Fruit fly (Drosophila melanogaster): ENCODE measurements around the gene Neto.

Neto gene

DNA sequence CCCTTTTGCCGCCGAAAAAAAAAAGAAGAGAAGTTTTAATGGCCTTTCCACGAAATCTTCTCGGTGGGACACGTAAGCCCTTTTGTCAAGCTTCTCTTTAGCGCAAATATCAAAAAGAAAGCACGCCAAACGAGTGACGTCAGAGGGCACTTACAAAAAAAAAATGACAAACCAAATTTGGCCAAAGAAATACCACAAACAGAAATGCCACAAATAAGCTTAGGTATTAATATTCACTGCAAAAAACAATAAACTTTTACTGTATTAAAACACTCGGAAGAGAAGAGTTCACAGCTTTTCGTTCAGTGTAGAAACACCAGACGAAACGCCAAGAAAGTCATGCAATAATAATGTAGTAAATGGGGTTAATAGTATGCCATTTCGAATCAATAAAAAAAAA lies 122.4 kb downstream of the Neto start (continued):
- TF ChIP-seq Hr4 (GFP tag; optimal IDR thresholded peaks at IDR 0.05) (peak; percentile 47), Blimp-1 (GFP tag; optimal IDR thresholded peaks at IDR 0.05) (no peak), CG7368 (GFP tag; optimal IDR thresholded peaks at IDR 0.05) (peak; percentile 56), lz (GFP tag; optimal IDR thresholded peaks at IDR 0.05) (peak; percentile 67), CG32006 (GFP tag; optimal IDR thresholded peaks at IDR 0.05) (peak; percentile 32), Sox15 (GFP tag; optimal IDR thresholded peaks at IDR 0.05) (peak; percentile 22), fd59A (GFP tag; optimal IDR thresholded peaks at IDR 0.05) (no peak), Hr39 (GFP tag; optimal IDR thresholded peaks at IDR 0.05) (peak; percentile 57)

dm6 chrX:13568841-13569240 lies 123.1 kb downstream of the Neto start:
- TF ChIP-seq svp (GFP tag) (peak; percentile 10), Eip75B (GFP tag; optimal IDR thresholded peaks at IDR 0.05) (no peak), fd85E (GFP tag; optimal IDR thresholded peaks at IDR 0.05) (no peak), CG15336 (GFP tag; IDR thresholded peaks at IDR 0.05) (no peak), Smox (GFP tag; optimal IDR thresholded peaks at IDR 0.05) (no peak), dsx (GFP tag; optimal IDR thresholded peaks at IDR 0.05; ENCODE audit: poor library complexity, severe bottlenecking) (peak; percentile 57)

DNA sequence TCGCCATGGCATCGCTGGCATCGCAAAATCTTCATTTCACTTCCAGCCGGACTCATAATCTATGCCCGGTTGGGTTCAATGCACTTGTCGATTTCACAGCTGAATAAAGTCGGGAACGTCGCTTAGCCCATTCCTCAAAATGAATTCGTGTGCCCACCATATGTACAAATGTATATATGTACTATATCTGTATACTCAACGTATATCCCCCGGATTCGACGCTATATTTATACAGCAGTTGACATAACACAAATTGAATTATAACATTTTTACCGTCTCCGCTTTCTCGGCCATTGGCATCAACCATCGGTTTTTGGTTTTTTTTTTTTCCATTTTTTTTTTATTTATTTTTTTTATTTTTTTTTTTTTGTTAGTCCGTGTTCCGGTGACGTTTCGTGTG lies 124.6 kb downstream of the Neto start:
- TF ChIP-seq fkh (GFP tag; optimal IDR thresholded peaks at IDR 0.05) (peak; percentile 77), fd59A (GFP tag; optimal IDR thresholded peaks at IDR 0.05) (no peak), Eip78C (GFP tag) (peak; percentile 46), CG34406 (GFP tag; optimal IDR thresholded peaks at IDR 0.05) (peak; percentile 26), CG1621 (tag; optimal IDR thresholded peaks at IDR 0.05) (no peak), esn (GFP tag; optimal IDR thresholded peaks at IDR 0.05) (peak; percentile 21), Sox102F (GFP tag; optimal IDR thresholded peaks at IDR 0.05) (peak; percentile 12), svp (GFP tag) (peak; percentile 72), CG6276 (GFP tag; optimal IDR thresholded peaks at IDR 0.05) (no peak), vri (GFP tag; optimal IDR thresholded peaks at IDR 0.05) (peak; percentile 88), Met (GFP tag; optimal IDR thresholded peaks at IDR 0.05) (peak; percentile 7), topi (GFP tag; optimal IDR thresholded peaks at IDR 0.05) (peak; percentile 15), eg (GFP tag; IDR thresholded peaks at IDR 0.05) (no peak), Smox (GFP tag; optimal IDR thresholded peaks at IDR 0.05) (peak; percentile 20), CG6163 (GFP tag; IDR thresholded peaks at IDR 0.05) (0 out of 3 replicates have a peak, but pooled peaks have one; percentile 30)

DNA sequence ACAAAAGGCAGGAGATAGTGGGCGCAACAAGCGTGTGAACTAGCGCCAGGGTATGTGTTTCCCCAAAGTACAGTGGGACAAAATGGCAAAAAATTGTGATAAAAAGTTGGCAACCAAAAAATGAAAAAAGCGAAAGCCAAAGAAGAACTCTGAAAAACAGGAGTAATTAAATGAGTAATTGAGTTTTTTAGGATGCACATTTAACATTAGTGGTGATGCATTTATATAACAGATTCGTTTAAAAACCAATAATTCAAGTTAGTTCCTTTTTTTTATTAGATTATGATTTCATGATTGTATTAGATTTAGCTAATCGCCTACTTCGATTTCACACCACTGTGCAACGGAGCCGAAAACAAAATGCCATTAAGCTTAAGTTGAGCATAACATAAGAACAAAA lies 126.7 kb downstream of the Neto start:
- TF ChIP-seq CG3032 (tag; optimal IDR thresholded peaks at IDR 0.05) (peak; percentile 14), ss (GFP tag; optimal IDR thresholded peaks at IDR 0.05) (no peak), CG11294 (GFP tag; IDR thresholded peaks at IDR 0.05) (no peak), achi (GFP tag; optimal IDR thresholded peaks at IDR 0.05) (peak; percentile 61), Ets96B (tag; optimal IDR thresholded peaks at IDR 0.05) (peak; percentile 29), svp (GFP tag) (peak; percentile 61), Met (GFP tag; optimal IDR thresholded peaks at IDR 0.05) (peak; percentile 60), pdm3 (GFP tag; optimal IDR thresholded peaks at IDR 0.05) (peak; percentile 59), Lpt (GFP tag; optimal IDR thresholded peaks at IDR 0.05) (peak; percentile 55), CG8632 (GFP tag; optimal IDR thresholded peaks at IDR 0.05) (peak; percentile 9), fd59A (GFP tag; optimal IDR thresholded peaks at IDR 0.05) (peak; percentile 1), esn (GFP tag; optimal IDR thresholded peaks at IDR 0.05) (peak; percentile 43), Hr39 (GFP tag; optimal IDR thresholded peaks at IDR 0.05) (peak; percentile 63), Sox102F (GFP tag; optimal IDR thresholded peaks at IDR 0.05) (peak; percentile 20), CG6792 (GFP tag; optimal IDR thresholded peaks at IDR 0.05) (no peak), CG31627 (GFP tag; optimal IDR thresholded peaks at IDR 0.05) (peak; percentile 54), CG11762 (GFP tag; optimal IDR thresholded peaks at IDR 0.05; ENCODE audit: insufficient read depth) (no peak), Hr38 (GFP tag; optimal IDR thresholded peaks at IDR 0.05) (no peak), CG10669 (GFP tag; optimal IDR thresholded peaks at IDR 0.05) (peak; percentile 26), CG34406 (GFP tag; optimal IDR thresholded peaks at IDR 0.05) (peak; percentile 30), Eip78C (GFP tag) (peak; percentile 93), CG6276 (GFP tag; optimal IDR thresholded peaks at IDR 0.05) (peak; percentile 60), spab (GFP tag; optimal IDR thresholded peaks at IDR 0.05) (peak; percentile 17), CG8319 (GFP tag; optimal IDR thresholded peaks at IDR 0.05) (no peak), eg (GFP tag; IDR thresholded peaks at IDR 0.05) (peak; percentile 47; the same call in 2 of the 3 replicates), CG10631 (GFP tag; optimal IDR thresholded peaks at IDR 0.05) (peak; percentile 22), fkh (GFP tag; optimal IDR thresholded peaks at IDR 0.05) (no peak), Sox14 (GFP tag; optimal IDR thresholded peaks at IDR 0.05) (peak; percentile 56), CG6163 (GFP tag; IDR thresholded peaks at IDR 0.05) (no peak; the same call in 2 of the 3 replicates), CG9139 (GFP tag; optimal IDR thresholded peaks at IDR 0.05) (no peak), CG6854 (GFP tag; optimal IDR thresholded peaks at IDR 0.05) (no peak)
